Worm (Caenorhabditis elegans): ENCODE data around the gene T11F8.5.
"Not testable (repeated sequence)": the region's sequence is repeated elsewhere in the genome, so short reads cannot be mapped to it uniquely, and the experiment has no call there.

Gene T11F8.5

DNA sequence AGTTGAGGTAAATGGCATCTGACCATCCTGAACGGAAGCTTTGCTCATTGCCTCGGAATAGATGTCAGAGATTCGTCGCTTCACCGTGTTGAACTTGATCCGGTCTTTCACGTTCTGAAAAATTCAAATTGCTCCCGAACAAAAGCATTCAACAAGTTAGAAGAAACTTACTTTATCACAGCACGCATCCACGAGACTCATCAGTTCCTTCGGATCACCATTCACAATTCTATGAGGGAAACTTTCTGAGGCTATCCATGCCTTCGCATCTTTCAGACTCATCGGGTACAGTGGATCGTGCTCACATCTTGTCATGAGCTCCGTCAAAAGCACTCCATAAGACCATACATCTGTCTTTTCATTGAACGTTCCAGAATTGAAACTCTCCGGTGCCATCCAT is 20.0 kb upstream of the T11F8.5 start:
- no peak for TF ChIP-seq ceh-18 (tag; optimal IDR thresholded peaks at IDR 0.05)
- no peak for TF ChIP-seq zip-5 (tag; optimal IDR thresholded peaks at IDR 0.05)
- no peak for TF ChIP-seq lim-6 (tag; optimal IDR thresholded peaks at IDR 0.05)
- TF ChIP-seq ceh-31 (tag; optimal IDR thresholded peaks at IDR 0.05): no peak
- TF ChIP-seq unc-86 (tag; optimal IDR thresholded peaks at IDR 0.05): no peak
- no peak for TF ChIP-seq pqm-1 (tag; optimal IDR thresholded peaks at IDR 0.05)
- TF ChIP-seq hlh-30 (tag; optimal IDR thresholded peaks at IDR 0.05; ENCODE audit: insufficient read depth): no peak
- no peak for TF ChIP-seq mec-3 (tag; optimal IDR thresholded peaks at IDR 0.05; ENCODE audit: borderline replicate concordance)
- TF ChIP-seq ttx-3 (tag; optimal IDR thresholded peaks at IDR 0.05): no peak
- no peak for TF ChIP-seq syd-9 (tag; optimal IDR thresholded peaks at IDR 0.05)
- no peak for TF ChIP-seq dve-1 (tag; optimal IDR thresholded peaks at IDR 0.05)
- TF ChIP-seq nhr-11 (tag; optimal IDR thresholded peaks at IDR 0.05): no peak

ce11 chrIV:5464403-5464802 is 18.4 kb upstream of the T11F8.5 start, which contains the start of gene Y52D5A.2:
TSS of gene Y52D5A.2 (minus strand) at chrIV:5464503.
- not testable (repeated sequence) for TF ChIP-seq nhr-232, ztf-16, madf-2 (tag; optimal IDR thresholded peaks at IDR 0.05)

DNA sequence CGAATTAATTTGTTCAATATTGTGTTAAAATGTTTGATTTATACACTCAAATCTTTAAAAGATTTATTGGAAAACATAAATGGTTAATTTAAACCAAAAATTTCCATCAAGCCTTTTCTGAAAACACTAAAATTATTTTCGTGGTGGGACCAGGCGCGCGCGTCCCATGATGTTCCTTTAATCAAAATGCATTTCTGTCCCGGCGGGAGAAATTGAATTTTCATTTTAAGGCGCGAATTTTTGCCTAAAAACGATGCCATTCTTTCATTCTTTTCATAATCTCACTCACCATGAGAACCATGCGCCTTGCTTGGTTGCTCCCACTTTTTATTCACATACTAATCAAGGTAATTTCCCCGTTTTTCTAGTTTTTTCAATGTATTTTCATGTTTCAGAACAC is 13.1 kb upstream of the T11F8.5 start, which contains the start of gene rme-2:
Gene rme-2 (plus strand): TSS at position 288 of the 400 bp plus-strand sequence.
- TF ChIP-seq ceh-34 (tag; optimal IDR thresholded peaks at IDR 0.05) (no peak), tbx-7 (tag; optimal IDR thresholded peaks at IDR 0.05) (no peak), C08G9.2 (tag; optimal IDR thresholded peaks at IDR 0.05) (no peak), ets-4 (tag; optimal IDR thresholded peaks at IDR 0.05) (no peak), ahr-1 (tag; optimal IDR thresholded peaks at IDR 0.05) (no peak), mec-3 (tag; optimal IDR thresholded peaks at IDR 0.05; ENCODE audit: borderline replicate concordance) (no peak), ref-2 (tag; optimal IDR thresholded peaks at IDR 0.05) (no peak), hlh-15 (tag; optimal IDR thresholded peaks at IDR 0.05) (no peak), nhr-11 (tag; optimal IDR thresholded peaks at IDR 0.05) (no peak), F13H6.1 (tag; optimal IDR thresholded peaks at IDR 0.05) (no peak), elt-2 (tag; optimal IDR thresholded peaks at IDR 0.05) (no peak), rnt-1 (tag; optimal IDR thresholded peaks at IDR 0.05) (no peak), pros-1 (tag; optimal IDR thresholded peaks at IDR 0.05) (no peak), pax-1 (tag; optimal IDR thresholded peaks at IDR 0.05) (no peak), fkh-10 (GFP tag; optimal IDR thresholded peaks at IDR 0.05) (no peak), unc-55 (GFP tag; optimal IDR thresholded peaks at IDR 0.05) (no peak), unc-42 (tag; optimal IDR thresholded peaks at IDR 0.05) (no peak), ceh-31 (tag; optimal IDR thresholded peaks at IDR 0.05) (no peak), pha-2 (tag; optimal IDR thresholded peaks at IDR 0.05) (no peak)

DNA sequence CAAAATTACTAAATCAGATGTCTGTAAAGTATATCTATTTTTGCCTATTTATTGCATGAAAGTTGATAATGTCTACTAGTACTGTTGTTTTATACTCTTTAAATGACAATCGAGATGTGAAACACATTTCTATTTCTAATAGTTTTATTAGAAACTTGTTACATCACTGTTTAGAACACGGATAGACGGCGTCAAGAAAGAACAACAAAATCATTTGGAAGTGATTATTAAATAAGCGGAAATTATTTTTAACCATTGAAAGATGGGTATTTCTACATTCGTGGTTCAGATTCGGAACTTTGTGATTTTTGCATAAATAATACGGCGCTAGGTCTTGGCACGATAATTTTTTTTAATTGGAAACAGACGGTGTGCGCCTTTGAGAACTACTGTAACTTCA is 9.7 kb upstream of the T11F8.5 start:
- no peak for TF ChIP-seq syd-9 (tag; optimal IDR thresholded peaks at IDR 0.05)

ce11 chrIV:5476468-5476867 is 6.4 kb upstream of the T11F8.5 start, which contains the start of gene T11F8.4:
TSS of gene T11F8.4 (minus strand) at chrIV:5476568.
- TF ChIP-seq npax-4 (tag; optimal IDR thresholded peaks at IDR 0.05): no peak
- no peak for TF ChIP-seq dve-1 (tag; optimal IDR thresholded peaks at IDR 0.05)
- no peak for TF ChIP-seq ahr-1 (tag; optimal IDR thresholded peaks at IDR 0.05)
- TF ChIP-seq ceh-22 (tag; optimal IDR thresholded peaks at IDR 0.05): no peak
- no peak for TF ChIP-seq sox-2 (GFP tag; IDR thresholded peaks at IDR 0.05)
- TF ChIP-seq ztf-16 (tag; optimal IDR thresholded peaks at IDR 0.05): no peak
- TF ChIP-seq ceh-34 (tag; optimal IDR thresholded peaks at IDR 0.05): no peak
- TF ChIP-seq zip-5 (tag; optimal IDR thresholded peaks at IDR 0.05): no peak
- no peak for TF ChIP-seq unc-3 (GFP tag; conservative IDR thresholded peaks at IDR 0.05)
- TF ChIP-seq unc-3 (tag; optimal IDR thresholded peaks at IDR 0.05): no peak
- no peak for TF ChIP-seq pat-9 (tag; optimal IDR thresholded peaks at IDR 0.05)
- TF ChIP-seq ceh-30 (tag; optimal IDR thresholded peaks at IDR 0.05): no peak
- TF ChIP-seq hlh-13 (GFP tag; optimal IDR thresholded peaks at IDR 0.05): no peak
- TF ChIP-seq C08G9.2 (tag; optimal IDR thresholded peaks at IDR 0.05): no peak
- no peak for TF ChIP-seq pha-2 (tag; optimal IDR thresholded peaks at IDR 0.05)
- no peak for TF ChIP-seq pax-1 (tag; optimal IDR thresholded peaks at IDR 0.05)
- no peak for TF ChIP-seq T23F11.4 (GFP tag; optimal IDR thresholded peaks at IDR 0.05)
- TF ChIP-seq elt-4 (tag; optimal IDR thresholded peaks at IDR 0.05): no peak
